Fruit fly (Drosophila melanogaster) whole organism, pupa: ENCODE measurements around the gene CG42467.

Experiments
- CG12605 ChIP-seq: fragments of 200-800 bp; sonication (Bioruptor generic); IDR thresholded peaks from 2 replicates; pipeline ENCODE4 v1.3.6; 2022; ENCODE audit warnings: missing biosample characterization, missing genetic modification characterization
- CG34367 ChIP-seq: fragments of 200-800 bp; sonication (Bioruptor generic); optimal IDR thresholded peaks from 2 replicates; lab custom pipeline; 2018; ENCODE audit warnings: missing biosample characterization, mild to moderate bottlenecking, missing genetic modification characterization
- CG8159 ChIP-seq: fragments of 200-800 bp; sonication (Bioruptor generic); optimal IDR thresholded peaks from 3 replicates; lab custom pipeline; 2018; ENCODE audit warnings: missing biosample characterization, mild to moderate bottlenecking, missing genetic modification characterization, moderate library complexity
- CG9948 ChIP-seq: fragments of 200-800 bp; sonication (Bioruptor generic); optimal IDR thresholded peaks from 2 replicates; lab custom pipeline; 2018; ENCODE audit warnings: missing biosample characterization, mild to moderate bottlenecking, missing genetic modification characterization, moderate library complexity
- D1 ChIP-seq: fragments of 200-800 bp; sonication (Bioruptor generic); optimal IDR thresholded peaks from 2 replicates; lab custom pipeline; 2018; ENCODE audit warnings: missing biosample characterization, mild to moderate bottlenecking, missing genetic modification characterization, moderate library complexity

DNA sequence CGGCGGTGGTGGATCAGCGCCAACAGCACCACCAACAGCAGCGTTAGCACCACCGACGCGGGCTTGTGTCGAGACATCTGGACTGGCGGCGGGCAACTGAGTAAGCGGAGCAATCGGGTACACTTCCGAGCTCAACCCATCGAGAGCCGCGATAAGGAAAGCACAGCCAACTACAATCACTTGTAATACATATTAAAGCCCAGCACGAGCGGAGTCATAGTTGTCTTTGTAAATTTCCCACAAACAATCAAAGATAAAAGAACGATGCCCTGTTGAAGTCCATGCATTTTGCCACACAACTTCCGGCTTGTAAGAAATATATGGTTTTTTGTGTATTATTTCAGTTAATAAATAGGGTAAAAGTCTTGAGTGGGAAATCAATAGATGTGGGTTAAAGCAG is 5.9 kb downstream of the CG42467 start, which contains the start of gene CG31777:
- TF ChIP-seq CG12605 (no peak), CG34367 (tag; lab: Kevin White, UChicago) (no peak), CG8159 (tag; lab: Kevin White, UChicago) (no peak), D1 (tag; lab: Kevin White, UChicago) (no peak), CG9948 (tag; lab: Kevin White, UChicago) (no peak)
